Worm (Caenorhabditis elegans) whole organism, L4/young adult: Measurements from ENCODE around the gene R08C7.5.

Experiments
- W03F9.2 ChIP-seq: fragments of 150-350 bp; optimal IDR thresholded peaks from 2 replicates; lab custom pipeline; 2014; ENCODE audit warnings: missing biosample characterization, missing genetic modification characterization
- dao-5 ChIP-seq: sonication (generic microtip); optimal IDR thresholded peaks from 2 replicates; lab custom pipeline; 2016; ENCODE audit warnings: missing genotype, missing genetic modification characterization, moderate library complexity, missing compliant biosample characterization
- him-1 ChIP-seq: sonication (generic microtip); optimal IDR thresholded peaks from 2 replicates; lab custom pipeline; 2016; ENCODE audit warnings: missing genotype, missing genetic modification reagents, missing genetic modification characterization, missing compliant biosample characterization

ce11 chrIV:4456658-4457057 lies 26.6 kb downstream of the R08C7.5 start:
- TF ChIP-seq him-1 (tag; lab: Kevin White, UChicago) (no peak), W03F9.2 (no peak), dao-5 (tag; lab: Kevin White, UChicago) (no peak)
